Fruit fly (Drosophila melanogaster) S2 (cell line): ENCODE results near the gene Hex-t1.

ENCODE experiments used
- CG8478 ChIP-seq: fragments of >200 bp; optimal IDR thresholded peaks from 2 replicates; lab custom pipeline; 2018
- CTCF ChIP-seq, 2 experiments: fragments of >200 bp; optimal IDR thresholded peaks; 2 replicates each; lab custom pipeline; 2018

dm6 chr3R:26496356-26496755 lies 47.5 kb downstream of the Hex-t1 start:
- TF ChIP-seq CG8478 (lab: Kevin White, UChicago) (no peak), CTCF (optimal IDR thresholded peaks at IDR 0.05; lab: Kevin White, UChicago) (no peak)
